Fruit fly (Drosophila melanogaster) whole organism, wandering third instar larva: Measurements from ENCODE around the gene veli.

ENCODE experiments used
- Abd-B ChIP-seq: fragments of >200 bp; optimal IDR thresholded peaks from 2 replicates; lab custom pipeline; 2017; ENCODE audit warnings: missing biosample characterization, missing genetic modification characterization
- CG32264 ChIP-seq: fragments of 200-800 bp; sonication (Bioruptor generic); optimal IDR thresholded peaks from 2 replicates; lab custom pipeline; 2016; ENCODE audit warnings: missing biosample characterization, missing genetic modification characterization
- CG9705 ChIP-seq: fragments of 200-800 bp; sonication (Bioruptor generic); optimal IDR thresholded peaks from 2 replicates; lab custom pipeline; 2018; ENCODE audit warnings: missing biosample characterization, mild to moderate bottlenecking, missing genetic modification characterization
- CrebA ChIP-seq: fragments of 200-800 bp; sonication (Bioruptor generic); optimal IDR thresholded peaks from 2 replicates; lab custom pipeline; 2016; ENCODE audit warnings: missing biosample characterization, mild to moderate bottlenecking, missing genetic modification characterization, borderline replicate concordance
- Dfd ChIP-seq: fragments of >200 bp; optimal IDR thresholded peaks from 2 replicates; lab custom pipeline; 2017; ENCODE audit warnings: missing biosample characterization, missing genetic modification characterization
- Dif ChIP-seq: fragments of 200-275, 200-300 bp; sonication (Bioruptor generic); optimal IDR thresholded peaks from 2 replicates; lab custom pipeline; 2018; ENCODE audit warnings: missing biosample characterization, missing genetic modification characterization; ENCODE audit not compliant: partially characterized antibody
- GATAd ChIP-seq: sonication (Bioruptor generic); optimal IDR thresholded peaks from 2 replicates; lab custom pipeline; 2016; ENCODE audit warnings: missing biosample characterization, missing genetic modification characterization
- HLH106 ChIP-seq: fragments of 200-800 bp; optimal IDR thresholded peaks from 3 replicates; lab custom pipeline; 2019; ENCODE audit warnings: missing biosample characterization, mild to moderate bottlenecking, missing genetic modification characterization, moderate library complexity
- Hnf4 ChIP-seq: fragments of 200-800 bp; sonication (Bioruptor generic); optimal IDR thresholded peaks from 2 replicates; lab custom pipeline; 2016; ENCODE audit warnings: missing biosample characterization, mild to moderate bottlenecking, missing genetic modification characterization
- Hr83 ChIP-seq: fragments of 200-300 bp; sonication (Bioruptor generic); optimal IDR thresholded peaks from 2 replicates; lab custom pipeline; 2016; ENCODE audit warnings: missing biosample characterization, mild to moderate bottlenecking, missing genetic modification characterization, moderate library complexity; ENCODE audit not compliant: poor library complexity, severe bottlenecking
- Jra ChIP-seq: sonication (Bioruptor generic); optimal IDR thresholded peaks from 2 replicates; lab custom pipeline; 2016; ENCODE audit warnings: missing biosample characterization, missing genetic modification characterization
- Mio ChIP-seq: sonication (Bioruptor generic); optimal IDR thresholded peaks from 2 replicates; lab custom pipeline; 2016; ENCODE audit warnings: missing biosample characterization, missing genetic modification characterization
- OdsH ChIP-seq: fragments of 200-800 bp; sonication (Bioruptor generic); optimal IDR thresholded peaks from 2 replicates; lab custom pipeline; 2016; ENCODE audit warnings: missing biosample characterization, mild to moderate bottlenecking, missing genetic modification characterization
- Rel ChIP-seq, 2 experiments: fragments of 200-800 bp; sonication (Bioruptor generic) in 1 of 2; optimal IDR thresholded peaks; 2 replicates in 1 of 2; 3 replicates in 1 of 2; lab custom pipeline; 2016 to 2019; ENCODE audit warnings: mild to moderate bottlenecking in 2 of 2, missing biosample characterization in 2 of 2, missing genetic modification characterization in 2 of 2, moderate library complexity in 1 of 2
- Sp1 ChIP-seq: fragments of 200-800 bp; sonication (Bioruptor generic); optimal IDR thresholded peaks from 3 replicates; lab custom pipeline; 2019; ENCODE audit warnings: missing biosample characterization, mild to moderate bottlenecking, missing genetic modification characterization, moderate library complexity
- br ChIP-seq: fragments of 200-800 bp; sonication (Bioruptor generic); optimal IDR thresholded peaks from 2 replicates; lab custom pipeline; 2016; ENCODE audit warnings: missing biosample characterization, missing genetic modification characterization
- brk ChIP-seq: fragments of 200-800 bp; sonication (Bioruptor generic); optimal IDR thresholded peaks from 2 replicates; lab custom pipeline; 2016; ENCODE audit warnings: missing biosample characterization, mild to moderate bottlenecking, missing genetic modification characterization
- dl ChIP-seq, 2 experiments: fragments of 175-275, 200-275 bp in 1 of 2; fragments of 200-275 bp in 1 of 2; sonication (Bioruptor generic); optimal IDR thresholded peaks; lab custom pipeline; 2018; ENCODE audit warnings: mild to moderate bottlenecking in 2 of 2, missing biosample characterization in 2 of 2, missing genetic modification characterization in 2 of 2, moderate library complexity in 2 of 2; ENCODE audit not compliant: partially characterized antibody in 2 of 2, insufficient read depth in 1 of 2
- dmrt93B ChIP-seq: fragments of 200-800 bp; sonication (Bioruptor generic); optimal IDR thresholded peaks from 2 replicates; lab custom pipeline; 2018; ENCODE audit warnings: missing biosample characterization, mild to moderate bottlenecking, missing genetic modification characterization
- dsf ChIP-seq: sonication (Bioruptor generic); optimal IDR thresholded peaks from 2 replicates; lab custom pipeline; 2016; ENCODE audit warnings: missing biosample characterization, missing genetic modification characterization, borderline replicate concordance
- ey ChIP-seq: fragments of 200-800 bp; sonication (Bioruptor generic); optimal IDR thresholded peaks from 2 replicates; lab custom pipeline; 2016; ENCODE audit warnings: missing biosample characterization, missing genetic modification characterization
- foxo ChIP-seq, 2 experiments: fragments of 200-800 bp; sonication (Bioruptor generic); optimal IDR thresholded peaks; 2 replicates in 1 of 2; 3 replicates in 1 of 2; lab custom pipeline; 2016 to 2017; ENCODE audit warnings: missing biosample characterization in 2 of 2, missing genetic modification characterization in 2 of 2
- fru ChIP-seq: fragments of 200-800 bp; sonication (Bioruptor generic); optimal IDR thresholded peaks from 3 replicates; lab custom pipeline; 2016; ENCODE audit warnings: missing biosample characterization, mild to moderate bottlenecking, missing genetic modification characterization
- h ChIP-seq: fragments of 200-800 bp; sonication (Bioruptor generic); optimal IDR thresholded peaks from 3 replicates; lab custom pipeline; 2016; ENCODE audit warnings: missing biosample characterization, mild to moderate bottlenecking, missing genetic modification characterization
- jim ChIP-seq: fragments of 175-275, 200-325 bp; sonication (Bioruptor generic); optimal IDR thresholded peaks from 2 replicates; lab custom pipeline; 2016; ENCODE audit warnings: missing biosample characterization, mild to moderate bottlenecking, missing genetic modification characterization
- lola ChIP-seq: fragments of >200 bp; optimal IDR thresholded peaks from 2 replicates; lab custom pipeline; 2017; ENCODE audit warnings: missing biosample characterization, missing genetic modification characterization
- pan ChIP-seq: fragments of >200 bp; optimal IDR thresholded peaks from 2 replicates; lab custom pipeline; 2017
- psq ChIP-seq: fragments of 200-800 bp; sonication (Bioruptor generic); optimal IDR thresholded peaks from 3 replicates; lab custom pipeline; 2017; ENCODE audit warnings: missing biosample characterization, mild to moderate bottlenecking, missing genetic modification characterization, moderate library complexity
- rgr ChIP-seq: fragments of 200-800 bp; sonication (Bioruptor generic); optimal IDR thresholded peaks from 3 replicates; lab custom pipeline; 2016; ENCODE audit warnings: missing biosample characterization, mild to moderate bottlenecking, missing genetic modification characterization
- sage ChIP-seq: fragments of 200-800 bp; sonication (Bioruptor generic); optimal IDR thresholded peaks from 2 replicates; lab custom pipeline; 2016; ENCODE audit warnings: missing biosample characterization, mild to moderate bottlenecking, missing genetic modification characterization
- sv ChIP-seq: fragments of 200-800 bp; sonication (Bioruptor generic); optimal IDR thresholded peaks from 3 replicates; lab custom pipeline; 2016; ENCODE audit warnings: missing biosample characterization, missing genetic modification characterization
- tai ChIP-seq: sonication (Bioruptor generic); optimal IDR thresholded peaks from 2 replicates; lab custom pipeline; 2016; ENCODE audit warnings: missing biosample characterization, missing genetic modification characterization

veli gene

dm6 chr3R:25036644-25037043 lies 28.7 kb downstream of the veli start, which contains the start of gene CG31115:
TSS of gene CG31115 (plus strand) at chr3R:25036944.
- no peak for TF ChIP-seq GATAd (GFP tag; lab: Kevin White, UChicago)
- TF ChIP-seq sage (GFP tag; lab: Kevin White, UChicago): no peak
- TF ChIP-seq Hnf4 (GFP tag; lab: Kevin White, UChicago): no peak
- no peak for TF ChIP-seq CG32264 (GFP tag; lab: Kevin White, UChicago)

dm6 chr3R:25033142-25033586 lies 32.2 kb downstream of the veli start, which contains the start of gene Smg6:
TSS of gene Smg6 (minus strand) at chr3R:25033465.
- TF ChIP-seq CG32264 (GFP tag; lab: Kevin White, UChicago): no peak
- peak; percentile 20 for TF ChIP-seq Hr83

- no peak for TF ChIP-seq pan (lab: Kevin White, UChicago)
- no peak for TF ChIP-seq brk (GFP tag; lab: Kevin White, UChicago)
- no peak for TF ChIP-seq dl (GFP tag; optimal IDR thresholded peaks at IDR 0.05; lab: Kevin White, UChicago; ENCODE audit: insufficient read depth in 1 of 2, partially characterized antibody in 2 of 2)
- TF ChIP-seq CG9705 (GFP tag; lab: Kevin White, UChicago): no peak
- TF ChIP-seq tai (GFP tag; lab: Kevin White, UChicago): no peak
- no peak for TF ChIP-seq Hnf4 (GFP tag; lab: Kevin White, UChicago)
- no peak for TF ChIP-seq HLH106 (tag; lab: Kevin White, UChicago)
- TF ChIP-seq OdsH (GFP tag; lab: Kevin White, UChicago): no peak
- no peak for TF ChIP-seq jim (GFP tag; lab: Kevin White, UChicago)
- no peak for TF ChIP-seq h
- no peak for TF ChIP-seq Mio (GFP tag; lab: Kevin White, UChicago)
- no peak for TF ChIP-seq br
- no peak for TF ChIP-seq lola (GFP tag; lab: Kevin White, UChicago)
These were observed 32.7 kb downstream of the veli start for dm6 chr3R:25032686-25033085.

dm6 chr3R:25027281-25028219 lies 37.8 kb downstream of the veli start:
- peak; percentile 77 for TF ChIP-seq h
- no peak for TF ChIP-seq tai (GFP tag; lab: Kevin White, UChicago)
- TF ChIP-seq Dfd (GFP tag; lab: Kevin White, UChicago): no peak
- no peak for TF ChIP-seq GATAd (GFP tag; lab: Kevin White, UChicago)
- no peak for TF ChIP-seq fru (GFP tag; lab: Kevin White, UChicago)
- TF ChIP-seq dsf: no peak
- TF ChIP-seq pan (lab: Kevin White, UChicago): no peak
- TF ChIP-seq Abd-B (GFP tag; lab: Kevin White, UChicago): no peak
- TF ChIP-seq foxo (GFP tag; optimal IDR thresholded peaks at IDR 0.05; lab: Kevin White, UChicago): peak; percentile 72 to 81
- peak; percentile 50 for TF ChIP-seq Jra
- peak; percentile 45 for TF ChIP-seq Dif
- no peak for TF ChIP-seq dmrt93B (GFP tag; lab: Kevin White, UChicago)
- TF ChIP-seq rgr (GFP tag; lab: Kevin White, UChicago): peak; percentile 69
- TF ChIP-seq Hnf4 (GFP tag; lab: Kevin White, UChicago): no peak
- peak; percentile 72 for TF ChIP-seq ey (GFP tag; lab: Kevin White, UChicago)
- no peak for TF ChIP-seq sage (GFP tag; lab: Kevin White, UChicago)
- TF ChIP-seq CrebA (GFP tag; lab: Kevin White, UChicago): no peak
- TF ChIP-seq brk (GFP tag; lab: Kevin White, UChicago): no peak
- peak; percentile 8 for TF ChIP-seq Hr83
- TF ChIP-seq CG32264 (GFP tag; lab: Kevin White, UChicago): peak; percentile 79
- peak; percentile 2 for TF ChIP-seq CG9705 (GFP tag; lab: Kevin White, UChicago)
- no peak for TF ChIP-seq lola (GFP tag; lab: Kevin White, UChicago)
- TF ChIP-seq OdsH (GFP tag; lab: Kevin White, UChicago): peak; percentile 71
- TF ChIP-seq Mio (GFP tag; lab: Kevin White, UChicago): peak; percentile 39
- no peak for TF ChIP-seq Rel (GFP tag; optimal IDR thresholded peaks at IDR 0.05; lab: Kevin White, UChicago)
- TF ChIP-seq Rel (tag; optimal IDR thresholded peaks at IDR 0.05; lab: Kevin White, UChicago): peak; percentile 13
- no peak for TF ChIP-seq sv
- TF ChIP-seq HLH106 (tag; lab: Kevin White, UChicago): no peak
- TF ChIP-seq psq: peak; percentile 60
- peak; percentile 79 for TF ChIP-seq Sp1 (GFP tag; lab: Kevin White, UChicago)
- no peak for TF ChIP-seq jim (GFP tag; lab: Kevin White, UChicago)
- TF ChIP-seq, all 38 proteins: peak for 14
